Fruit fly (Drosophila melanogaster) Kc167 (cell line): ENCODE results near the gene CG32793.

ENCODE experiments used
- Myc ChIP-seq: fragments of >200 bp; optimal IDR thresholded peaks from 2 replicates; lab custom pipeline; 2017; ENCODE audit warnings: missing external identifiers
- Sin3A ChIP-seq: fragments of >200 bp; optimal IDR thresholded peaks from 2 replicates; lab custom pipeline; 2018; ENCODE audit warnings: missing external identifiers
- h ChIP-seq: fragments of >200 bp; optimal IDR thresholded peaks from 3 replicates; lab custom pipeline; 2018; ENCODE audit warnings: missing external identifiers
- insv ChIP-seq: fragments of >200 bp; optimal IDR thresholded peaks from 3 replicates; lab custom pipeline; 2018; ENCODE audit warnings: missing external identifiers
- psq ChIP-seq: fragments of >200 bp; optimal IDR thresholded peaks from 2 replicates; lab custom pipeline; 2017; ENCODE audit warnings: missing external identifiers
- ttk ChIP-seq: sonication (Bioruptor generic); optimal IDR thresholded peaks from 2 replicates; lab custom pipeline; 2017; ENCODE audit warnings: missing external identifiers

- TF ChIP-seq Sin3A (lab: Kevin White, UChicago) (no peak), Myc (lab: Kevin White, UChicago) (no peak), insv (lab: Kevin White, UChicago) (no peak), ttk (lab: Kevin White, UChicago) (no peak), psq (lab: Kevin White, UChicago) (no peak), h (lab: Kevin White, UChicago) (no peak)
Measured at dm6 chrX:2963790-2964335, 34.3 kb downstream of the CG32793 start.
